Fruit fly (Drosophila melanogaster): Measurements from ENCODE around the gene DZIP1.
A peak's percentile ranks its signal among the peaks of the same experiment; 100 is the strongest.

Gene DZIP1

dm6 chr3R:24565748-24566239, 50.7 kb downstream of the DZIP1 start:
- TF ChIP-seq Hr78 (GFP tag; optimal IDR thresholded peaks at IDR 0.05) (no peak), CrebA (GFP tag; optimal IDR thresholded peaks at IDR 0.05; ENCODE audit: borderline replicate concordance) (peak; percentile 94), OdsH (GFP tag; optimal IDR thresholded peaks at IDR 0.05) (peak; percentile 66), Abd-B (GFP tag; optimal IDR thresholded peaks at IDR 0.05) (no peak), psq (GFP tag; optimal IDR thresholded peaks at IDR 0.05) (peak; percentile 91), sv (GFP tag; optimal IDR thresholded peaks at IDR 0.05) (no peak), Dif (GFP tag; optimal IDR thresholded peaks at IDR 0.05; ENCODE audit: partially characterized antibody) (peak; percentile 92), dl (GFP tag; optimal IDR thresholded peaks at IDR 0.05; ENCODE audit: insufficient read depth in 1 of 2, partially characterized antibody in 2 of 2) (peak; percentile 91 to 95), lola (GFP tag; optimal IDR thresholded peaks at IDR 0.05) (no peak), dmrt93B (GFP tag; optimal IDR thresholded peaks at IDR 0.05) (no peak), Hnf4 (GFP tag; optimal IDR thresholded peaks at IDR 0.05) (peak; percentile 48), Sp1 (GFP tag; optimal IDR thresholded peaks at IDR 0.05) (peak; percentile 61), Hr83 (GFP tag; optimal IDR thresholded peaks at IDR 0.05; ENCODE audit: poor library complexity, severe bottlenecking) (peak; percentile 40), jim (GFP tag; optimal IDR thresholded peaks at IDR 0.05) (no peak), Dfd (GFP tag; optimal IDR thresholded peaks at IDR 0.05) (no peak), Rel (GFP tag; optimal IDR thresholded peaks at IDR 0.05) (peak; percentile 79), Rel (tag; optimal IDR thresholded peaks at IDR 0.05) (peak; percentile 68), Myc (optimal IDR thresholded peaks at IDR 0.05) (no peak), GATAd (GFP tag; optimal IDR thresholded peaks at IDR 0.05) (no peak), pan (optimal IDR thresholded peaks at IDR 0.05) (no peak), tai (GFP tag; optimal IDR thresholded peaks at IDR 0.05) (no peak), woc (GFP tag; optimal IDR thresholded peaks at IDR 0.05) (no peak), CG32264 (GFP tag; optimal IDR thresholded peaks at IDR 0.05) (peak; percentile 12), Jra (GFP tag; optimal IDR thresholded peaks at IDR 0.05) (peak; percentile 37), Mio (GFP tag; optimal IDR thresholded peaks at IDR 0.05) (no peak), h (GFP tag; optimal IDR thresholded peaks at IDR 0.05) (peak; percentile 81), sage (GFP tag; optimal IDR thresholded peaks at IDR 0.05) (peak; percentile 69), foxo (GFP tag; optimal IDR thresholded peaks at IDR 0.05) (peak in 1 of 2 experiments; percentile 27), CG9705 (GFP tag; optimal IDR thresholded peaks at IDR 0.05) (no peak), rgr (GFP tag; optimal IDR thresholded peaks at IDR 0.05) (peak; percentile 63), brk (GFP tag; optimal IDR thresholded peaks at IDR 0.05) (peak; percentile 87), N (GFP tag; optimal IDR thresholded peaks at IDR 0.05) (no peak), HLH106 (tag; optimal IDR thresholded peaks at IDR 0.05) (no peak), Vsx2 (GFP tag; optimal IDR thresholded peaks at IDR 0.05; ENCODE audit: partially characterized antibody) (peak; percentile 75), br (GFP tag; optimal IDR thresholded peaks at IDR 0.05) (peak; percentile 91), dsf (GFP tag; optimal IDR thresholded peaks at IDR 0.05; ENCODE audit: borderline replicate concordance) (no peak), fru (GFP tag; optimal IDR thresholded peaks at IDR 0.05) (peak; percentile 37), usp (GFP tag; optimal IDR thresholded peaks at IDR 0.05) (no peak), ey (GFP tag; optimal IDR thresholded peaks at IDR 0.05) (no peak)

- TF ChIP-seq Abd-B (GFP tag; optimal IDR thresholded peaks at IDR 0.05) (no peak), dl (GFP tag; optimal IDR thresholded peaks at IDR 0.05; ENCODE audit: insufficient read depth in 1 of 2, partially characterized antibody in 2 of 2) (no peak), dmrt93B (GFP tag; optimal IDR thresholded peaks at IDR 0.05) (no peak), sage (GFP tag; optimal IDR thresholded peaks at IDR 0.05) (no peak), fru (GFP tag; optimal IDR thresholded peaks at IDR 0.05) (peak; percentile 3), OdsH (GFP tag; optimal IDR thresholded peaks at IDR 0.05) (peak; percentile 19), h (GFP tag; optimal IDR thresholded peaks at IDR 0.05) (peak; percentile 35), N (GFP tag; optimal IDR thresholded peaks at IDR 0.05) (no peak), GATAd (GFP tag; optimal IDR thresholded peaks at IDR 0.05) (no peak), Dfd (GFP tag; optimal IDR thresholded peaks at IDR 0.05) (no peak), CG9705 (GFP tag; optimal IDR thresholded peaks at IDR 0.05) (no peak), Hr78 (GFP tag; optimal IDR thresholded peaks at IDR 0.05) (no peak), Myc (optimal IDR thresholded peaks at IDR 0.05) (no peak), Vsx2 (GFP tag; optimal IDR thresholded peaks at IDR 0.05; ENCODE audit: partially characterized antibody) (no peak), brk (GFP tag; optimal IDR thresholded peaks at IDR 0.05) (no peak), lola (GFP tag; optimal IDR thresholded peaks at IDR 0.05) (no peak), br (GFP tag; optimal IDR thresholded peaks at IDR 0.05) (peak; percentile 35), Hr83 (GFP tag; optimal IDR thresholded peaks at IDR 0.05; ENCODE audit: poor library complexity, severe bottlenecking) (no peak), tai (GFP tag; optimal IDR thresholded peaks at IDR 0.05) (no peak), psq (GFP tag; optimal IDR thresholded peaks at IDR 0.05) (peak; percentile 58), Hnf4 (GFP tag; optimal IDR thresholded peaks at IDR 0.05) (no peak), Jra (GFP tag; optimal IDR thresholded peaks at IDR 0.05) (no peak), dsf (GFP tag; optimal IDR thresholded peaks at IDR 0.05; ENCODE audit: borderline replicate concordance) (no peak), HLH106 (tag; optimal IDR thresholded peaks at IDR 0.05) (no peak), Dif (GFP tag; optimal IDR thresholded peaks at IDR 0.05; ENCODE audit: partially characterized antibody) (no peak), ey (GFP tag; optimal IDR thresholded peaks at IDR 0.05) (no peak), rgr (GFP tag; optimal IDR thresholded peaks at IDR 0.05) (peak; percentile 24), foxo (GFP tag; optimal IDR thresholded peaks at IDR 0.05) (no peak)
Measured at dm6 chr3R:24566756-24567426, 51.8 kb downstream of the DZIP1 start.

Measured in whole organism, wandering third instar larva.